Worm (Caenorhabditis elegans) whole organism, mixed stage, embryonic: ENCODE data around the gene sru-15.
A peak's percentile ranks its signal among the peaks of the same experiment; 100 is the strongest.

Experiments used
- M03D4.4 ChIP-seq: sonication (generic microtip); optimal IDR thresholded peaks from 2 replicates; lab custom pipeline; 2017; ENCODE audit warnings: mild to moderate bottlenecking, missing genetic modification characterization, missing compliant biosample characterization
- bed-3 ChIP-seq: fragments of 200-800 bp; sonication (Bioruptor generic); optimal IDR thresholded peaks from 3 replicates; lab custom pipeline; 2018; ENCODE audit warnings: mild to moderate bottlenecking, missing genetic modification characterization, moderate library complexity, missing compliant biosample characterization
- blmp-1 ChIP-seq: fragments of 150-350 bp; optimal IDR thresholded peaks from 2 replicates; lab custom pipeline; 2014; ENCODE audit warnings: missing biosample characterization, missing genetic modification characterization
- ceh-39 ChIP-seq: fragments of 150-350 bp; optimal IDR thresholded peaks from 2 replicates; lab custom pipeline; 2014; ENCODE audit warnings: missing biosample characterization, missing genetic modification characterization
- ceh-43 ChIP-seq: fragments of 200-800 bp; sonication (Bioruptor generic); optimal IDR thresholded peaks from 2 replicates; lab custom pipeline; 2018; ENCODE audit warnings: mild to moderate bottlenecking, missing genetic modification characterization, moderate library complexity, missing compliant biosample characterization
- ceh-83 ChIP-seq: fragments of 200-800 bp; sonication (Bioruptor generic); optimal IDR thresholded peaks from 2 replicates; lab custom pipeline; 2018; ENCODE audit warnings: mild to moderate bottlenecking, missing genetic modification characterization, missing compliant biosample characterization
- cnd-1 ChIP-seq: fragments of 200-800 bp; sonication (Bioruptor generic); optimal IDR thresholded peaks from 2 replicates; lab custom pipeline; 2018; ENCODE audit warnings: mild to moderate bottlenecking, missing genetic modification characterization, missing compliant biosample characterization
- drap-1 ChIP-seq: fragments of 200-800 bp; sonication (Bioruptor generic); optimal IDR thresholded peaks from 3 replicates; lab custom pipeline; 2018; ENCODE audit warnings: mild to moderate bottlenecking, missing genetic modification characterization, missing compliant biosample characterization
- elt-3 ChIP-seq: fragments of 150-350 bp; optimal IDR thresholded peaks from 2 replicates; lab custom pipeline; 2014; ENCODE audit warnings: missing biosample characterization, missing genetic modification characterization
- flh-1 ChIP-seq: fragments of 200-800 bp; sonication (Bioruptor generic); optimal IDR thresholded peaks from 2 replicates; lab custom pipeline; 2018; ENCODE audit warnings: mild to moderate bottlenecking, missing genetic modification characterization, moderate library complexity, missing compliant biosample characterization
- ham-2 ChIP-seq: fragments of 200-800 bp; sonication (Bioruptor generic); optimal IDR thresholded peaks from 2 replicates; lab custom pipeline; 2018; ENCODE audit warnings: mild to moderate bottlenecking, missing genetic modification characterization, missing compliant biosample characterization
- hlh-1 ChIP-seq: fragments of 150-350 bp; optimal IDR thresholded peaks from 2 replicates; lab custom pipeline; 2014; ENCODE audit warnings: missing biosample characterization, missing genetic modification reagents, missing genetic modification characterization
- lin-32 ChIP-seq: fragments of 200-800 bp; sonication (Bioruptor generic); optimal IDR thresholded peaks from 2 replicates; lab custom pipeline; 2018; ENCODE audit warnings: mild to moderate bottlenecking, missing genetic modification characterization, missing compliant biosample characterization
- mab-5 ChIP-seq: fragments of 150-350 bp; optimal IDR thresholded peaks from 2 replicates; lab custom pipeline; 2014; ENCODE audit warnings: missing biosample characterization, missing genetic modification characterization
- mep-1 ChIP-seq: fragments of 150-350 bp; optimal IDR thresholded peaks from 2 replicates; lab custom pipeline; 2017; ENCODE audit warnings: missing biosample characterization, missing genetic modification reagents, missing genetic modification characterization, inconsistent platforms
- mls-2 ChIP-seq: sonication (generic microtip); optimal IDR thresholded peaks from 2 replicates; lab custom pipeline; 2016; ENCODE audit warnings: mild to moderate bottlenecking, missing genetic modification characterization, moderate library complexity, missing compliant biosample characterization
- nhr-12 ChIP-seq: fragments of 150-350 bp; optimal IDR thresholded peaks from 2 replicates; lab custom pipeline; 2014; ENCODE audit warnings: missing biosample characterization, missing genetic modification characterization
- nhr-2 ChIP-seq: fragments of 150-350 bp; optimal IDR thresholded peaks from 2 replicates; lab custom pipeline; 2014; ENCODE audit warnings: missing biosample characterization, missing genetic modification characterization
- nhr-237 ChIP-seq: fragments of 150-350 bp; optimal IDR thresholded peaks from 2 replicates; lab custom pipeline; 2014; ENCODE audit warnings: missing biosample characterization, missing genetic modification characterization
- nhr-28 ChIP-seq: fragments of 150-350 bp; optimal IDR thresholded peaks from 2 replicates; lab custom pipeline; 2014; ENCODE audit warnings: missing biosample characterization, missing genetic modification characterization
- nhr-76 ChIP-seq: sonication (generic microtip); optimal IDR thresholded peaks from 2 replicates; lab custom pipeline; 2017; ENCODE audit warnings: missing biosample characterization, missing genetic modification characterization
- pha-4 ChIP-seq: fragments of 150-350 bp; optimal IDR thresholded peaks from 2 replicates; lab custom pipeline; 2018; ENCODE audit warnings: missing biosample characterization, missing genetic modification reagents, missing genetic modification characterization
- sem-2 ChIP-seq: fragments of 200-800 bp; sonication (Bioruptor generic); optimal IDR thresholded peaks from 2 replicates; lab custom pipeline; 2018; ENCODE audit warnings: mild to moderate bottlenecking, missing genetic modification characterization, missing compliant biosample characterization
- snpc-4 ChIP-seq: fragments of 150-350 bp; optimal IDR thresholded peaks from 2 replicates; lab custom pipeline; 2014; ENCODE audit warnings: missing biosample characterization, missing genetic modification characterization
- sptf-1 ChIP-seq: sonication (generic microtip); optimal IDR thresholded peaks from 2 replicates; lab custom pipeline; 2017; ENCODE audit warnings: mild to moderate bottlenecking, missing genetic modification characterization, moderate library complexity, missing compliant biosample characterization
- tbx-8 ChIP-seq: fragments of 200-800 bp; sonication (Bioruptor generic); optimal IDR thresholded peaks from 2 replicates; lab custom pipeline; 2018; ENCODE audit warnings: mild to moderate bottlenecking, missing genetic modification characterization, moderate library complexity, missing compliant biosample characterization
- unc-120 ChIP-seq: sonication (generic microtip); optimal IDR thresholded peaks from 2 replicates; lab custom pipeline; 2017; ENCODE audit warnings: missing genetic modification characterization, missing compliant biosample characterization; ENCODE audit not compliant: poor library complexity, severe bottlenecking
- unc-39 ChIP-seq: fragments of 150-350 bp; optimal IDR thresholded peaks from 2 replicates; lab custom pipeline; 2014; ENCODE audit warnings: missing biosample characterization, missing genetic modification characterization
- unc-62 ChIP-seq: fragments of 150-350 bp; optimal IDR thresholded peaks from 2 replicates; lab custom pipeline; 2014; ENCODE audit warnings: missing biosample characterization, missing genetic modification reagents, missing genetic modification characterization
- ztf-11 ChIP-seq: fragments of 150-350 bp; optimal IDR thresholded peaks from 2 replicates; lab custom pipeline; 2014; ENCODE audit warnings: missing biosample characterization, missing genetic modification characterization

Gene sru-15

DNA sequence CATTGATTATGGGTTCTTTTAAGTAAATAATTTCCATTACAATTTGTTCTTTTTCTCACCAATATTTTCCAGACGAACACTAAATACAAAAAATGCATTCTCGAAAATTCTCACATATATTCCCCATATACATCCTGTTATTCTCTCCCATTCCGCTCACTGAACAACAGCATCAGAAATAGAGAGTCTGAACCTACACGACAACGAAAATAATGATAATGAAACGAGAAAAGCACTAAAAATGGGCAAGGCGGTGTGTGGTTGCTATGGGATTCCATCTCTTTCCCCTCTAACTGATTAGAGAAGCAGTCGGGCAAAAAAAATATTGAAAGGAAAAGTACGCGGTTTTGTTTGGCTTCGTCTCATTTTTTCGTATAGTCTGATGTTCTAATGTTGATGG is 13.0 kb upstream of the sru-15 start, which contains the start of gene C30H6.12:
TSS of gene C30H6.12 (plus strand) at position 301 of the 400 bp plus-strand sequence.
- TF ChIP-seq ceh-43 (GFP tag; lab: Kevin White, UChicago) (no peak), unc-39 (no peak), unc-120 (tag; lab: Kevin White, UChicago) (no peak), blmp-1 (tag; lab: Kevin White, UChicago) (no peak), tbx-8 (GFP tag; lab: Kevin White, UChicago) (no peak), mls-2 (tag; lab: Kevin White, UChicago) (no peak), ztf-11 (tag; lab: Kevin White, UChicago) (no peak), cnd-1 (tag; lab: Kevin White, UChicago) (no peak), sptf-1 (tag; lab: Kevin White, UChicago) (no peak), ham-2 (GFP tag; lab: Kevin White, UChicago) (no peak), nhr-76 (tag; lab: Kevin White, UChicago) (no peak), hlh-1 (no peak), flh-1 (no peak), nhr-28 (no peak), nhr-2 (tag; lab: Kevin White, UChicago) (no peak)

DNA sequence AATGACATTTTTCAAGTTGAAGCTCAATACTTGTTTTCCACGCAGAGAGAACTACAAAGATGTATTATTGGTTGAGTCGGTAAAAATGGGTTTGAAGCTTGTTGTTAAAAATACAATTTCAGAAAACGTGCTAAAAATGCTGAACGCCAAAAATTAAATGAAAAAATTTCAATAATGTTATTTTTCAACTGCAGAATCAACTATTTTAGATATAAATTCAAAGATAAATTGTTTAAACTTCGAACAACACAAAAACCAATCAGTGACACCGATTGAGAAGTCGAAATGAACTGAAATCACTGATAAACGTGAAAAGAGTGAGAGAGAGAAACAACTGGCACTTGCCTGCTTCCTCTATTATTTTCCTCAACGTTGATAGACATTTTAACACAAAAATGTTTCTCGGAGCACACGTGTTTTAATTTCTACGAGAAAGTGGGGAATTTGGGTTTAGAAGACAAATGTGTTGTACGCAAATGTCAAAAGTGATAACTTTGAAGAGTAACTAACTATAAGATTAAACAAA is 8.5 kb upstream of the sru-15 start, which contains the start of gene T02D1.8:
TSS of gene T02D1.8 (minus strand) at position 51 of the 526 bp plus-strand sequence.
- no peak for TF ChIP-seq sem-2 (GFP tag; lab: Kevin White, UChicago)
- TF ChIP-seq hlh-1: peak; percentile 25
- no peak for TF ChIP-seq mep-1 (tag; lab: Kevin White, UChicago)
- TF ChIP-seq, all 35 proteins: peak for 1

DNA sequence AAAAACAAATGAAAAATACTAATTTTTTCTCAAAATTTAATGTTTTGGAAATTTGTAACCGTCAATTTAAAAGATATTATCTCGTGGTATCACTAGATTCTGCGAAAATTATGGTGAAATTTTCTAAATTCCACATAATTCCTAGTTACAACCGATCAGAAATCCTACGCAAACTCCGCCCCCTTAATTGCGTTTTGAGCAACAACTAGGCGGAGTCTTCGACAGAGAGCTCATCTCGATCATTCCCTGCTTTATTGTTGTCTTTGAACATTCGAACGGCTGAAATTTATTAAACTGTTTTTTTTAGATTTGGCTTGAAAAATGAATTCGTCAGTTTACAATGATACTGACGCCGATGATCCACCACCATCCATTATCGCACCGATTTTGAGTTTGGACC is 3.4 kb downstream of the sru-15 start, which contains the start of gene T02D1.4:
TSS of gene T02D1.4 (plus strand) at position 301 of the 400 bp plus-strand sequence.
- TF ChIP-seq nhr-237 (tag; lab: Kevin White, UChicago) (no peak), ztf-11 (tag; lab: Kevin White, UChicago) (no peak), M03D4.4 (no peak), ceh-39 (tag; lab: Kevin White, UChicago) (no peak)

DNA sequence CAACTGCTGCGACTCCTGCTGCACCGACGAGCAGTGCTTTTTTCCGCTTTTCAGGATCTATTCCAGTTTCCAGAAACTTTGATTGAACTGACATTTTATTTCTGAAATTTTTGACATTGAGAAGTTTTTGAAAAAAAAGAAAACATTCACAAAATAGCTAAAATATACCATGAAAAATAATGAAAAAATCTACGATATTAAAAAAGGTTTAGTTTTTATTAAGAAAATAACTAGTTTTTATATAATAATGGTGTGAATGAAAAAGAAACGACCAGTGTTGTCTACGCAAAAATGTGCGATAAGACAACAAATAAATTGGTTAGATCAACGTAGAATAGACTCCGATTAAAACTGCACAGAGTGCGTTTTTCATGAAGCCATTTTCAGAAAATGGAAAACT is 9.5 kb downstream of the sru-15 start, which contains the start of gene pmp-4:
TSS of gene pmp-4 (minus strand) at position 101 of the 400 bp plus-strand sequence.
- TF ChIP-seq mep-1 (tag; lab: Kevin White, UChicago): no peak
- TF ChIP-seq snpc-4: no peak
- TF ChIP-seq mab-5: no peak
- no peak for TF ChIP-seq drap-1 (GFP tag; lab: Kevin White, UChicago)
- TF ChIP-seq nhr-2 (tag; lab: Kevin White, UChicago): no peak
- no peak for TF ChIP-seq elt-3 (tag; lab: Kevin White, UChicago)
- TF ChIP-seq pha-4 (tag; lab: Kevin White, UChicago): no peak
- TF ChIP-seq flh-1: no peak
- TF ChIP-seq ceh-83 (GFP tag; lab: Kevin White, UChicago): no peak
- TF ChIP-seq lin-32: no peak
- TF ChIP-seq unc-120 (tag; lab: Kevin White, UChicago): no peak
- no peak for TF ChIP-seq hlh-1
- no peak for TF ChIP-seq ceh-39 (tag; lab: Kevin White, UChicago)
- TF ChIP-seq ham-2 (GFP tag; lab: Kevin White, UChicago): no peak

DNA sequence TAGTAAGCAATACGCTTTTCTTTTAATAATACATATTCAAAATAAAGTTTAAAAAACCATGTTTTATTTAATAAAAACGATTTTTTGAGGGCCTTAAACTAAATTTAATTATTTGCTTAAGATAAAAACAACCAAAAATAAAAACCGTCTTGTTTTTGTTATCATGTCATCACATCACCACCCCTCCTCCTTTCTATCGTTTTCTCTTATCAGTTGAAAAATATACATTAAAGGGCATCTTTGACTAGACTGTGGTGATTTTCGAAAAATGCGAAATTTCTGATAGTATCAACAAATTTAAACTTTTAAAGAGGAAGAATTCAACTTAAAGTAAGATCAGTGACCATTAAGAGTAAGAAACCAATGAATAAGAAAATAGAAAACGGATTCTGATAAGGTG is 10.1 kb downstream of the sru-15 start:
- TF ChIP-seq nhr-237 (tag; lab: Kevin White, UChicago) (no peak), nhr-2 (tag; lab: Kevin White, UChicago) (no peak), unc-62 (GFP tag; lab: Kevin White, UChicago) (no peak), unc-39 (no peak), ztf-11 (tag; lab: Kevin White, UChicago) (no peak)
- TF ChIP-seq, all 35 proteins: peak for 0

DNA sequence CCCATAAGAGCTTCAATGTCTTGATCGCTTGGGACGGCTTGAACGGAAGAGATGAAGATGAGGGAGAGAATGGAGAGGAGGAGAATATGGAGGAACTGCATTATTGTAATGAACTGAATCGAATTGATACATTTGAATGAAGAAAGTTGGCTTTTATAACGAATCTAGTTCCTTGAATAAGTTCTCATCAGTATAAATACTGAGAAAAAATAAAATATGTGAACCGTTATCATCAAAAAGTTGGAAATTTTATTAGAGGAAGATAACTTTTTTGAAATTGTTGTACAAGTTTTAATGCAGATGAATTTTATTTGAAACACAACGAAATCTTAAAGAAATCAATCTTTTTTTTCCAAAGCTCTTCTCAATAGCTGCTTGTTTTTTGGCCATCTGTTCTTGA is 11.0 kb downstream of the sru-15 start, which contains the start of gene T02D1.7:
TSS of gene T02D1.7 (minus strand) at position 101 of the 400 bp plus-strand sequence.
- TF ChIP-seq M03D4.4: no peak
- TF ChIP-seq hlh-1: no peak
- TF ChIP-seq bed-3 (GFP tag; lab: Kevin White, UChicago): no peak
- no peak for TF ChIP-seq nhr-12 (tag; lab: Kevin White, UChicago)
- TF ChIP-seq lin-32: no peak
- TF ChIP-seq nhr-28: no peak
- no peak for TF ChIP-seq unc-62 (GFP tag; lab: Kevin White, UChicago)
- no peak for TF ChIP-seq ztf-11 (tag; lab: Kevin White, UChicago)
- TF ChIP-seq sptf-1 (tag; lab: Kevin White, UChicago): no peak
- TF ChIP-seq elt-3 (tag; lab: Kevin White, UChicago): no peak
- TF ChIP-seq mep-1 (tag; lab: Kevin White, UChicago): no peak
- no peak for TF ChIP-seq cnd-1 (tag; lab: Kevin White, UChicago)
